Worm (Caenorhabditis elegans) whole organism, mixed stage, embryonic: ENCODE measurements around the gene Y97E10AR.4.

ENCODE experiments used
- bed-3 ChIP-seq: fragments of 200-800 bp; sonication (Bioruptor generic); optimal IDR thresholded peaks from 3 replicates; lab custom pipeline; 2018; ENCODE audit warnings: mild to moderate bottlenecking, missing genetic modification characterization, moderate library complexity, missing compliant biosample characterization
- ceh-83 ChIP-seq: fragments of 200-800 bp; sonication (Bioruptor generic); optimal IDR thresholded peaks from 2 replicates; lab custom pipeline; 2018; ENCODE audit warnings: mild to moderate bottlenecking, missing genetic modification characterization, missing compliant biosample characterization
- ces-1 ChIP-seq: fragments of 150-350 bp; optimal IDR thresholded peaks from 2 replicates; lab custom pipeline; 2014; ENCODE audit warnings: missing biosample characterization, missing genetic modification reagents, missing genetic modification characterization
- elt-3 ChIP-seq: fragments of 150-350 bp; optimal IDR thresholded peaks from 2 replicates; lab custom pipeline; 2014; ENCODE audit warnings: missing biosample characterization, missing genetic modification characterization
- lin-13 ChIP-seq: fragments of 150-350 bp; optimal IDR thresholded peaks from 2 replicates; lab custom pipeline; 2014; ENCODE audit warnings: missing biosample characterization, missing genetic modification characterization
- mab-5 ChIP-seq: fragments of 150-350 bp; optimal IDR thresholded peaks from 2 replicates; lab custom pipeline; 2014; ENCODE audit warnings: missing biosample characterization, missing genetic modification characterization
- nhr-2 ChIP-seq: fragments of 150-350 bp; optimal IDR thresholded peaks from 2 replicates; lab custom pipeline; 2014; ENCODE audit warnings: missing biosample characterization, missing genetic modification characterization
- nhr-28 ChIP-seq: fragments of 150-350 bp; optimal IDR thresholded peaks from 2 replicates; lab custom pipeline; 2014; ENCODE audit warnings: missing biosample characterization, missing genetic modification characterization
- pha-4 ChIP-seq: fragments of 150-350 bp; optimal IDR thresholded peaks from 2 replicates; lab custom pipeline; 2018; ENCODE audit warnings: missing biosample characterization, missing genetic modification reagents, missing genetic modification characterization
- snpc-4 ChIP-seq: fragments of 150-350 bp; optimal IDR thresholded peaks from 2 replicates; lab custom pipeline; 2014; ENCODE audit warnings: missing biosample characterization, missing genetic modification characterization
- sptf-1 ChIP-seq: sonication (generic microtip); optimal IDR thresholded peaks from 2 replicates; lab custom pipeline; 2017; ENCODE audit warnings: mild to moderate bottlenecking, missing genetic modification characterization, moderate library complexity, missing compliant biosample characterization
- unc-62 ChIP-seq: fragments of 150-350 bp; optimal IDR thresholded peaks from 2 replicates; lab custom pipeline; 2014; ENCODE audit warnings: missing biosample characterization, missing genetic modification reagents, missing genetic modification characterization
- ztf-11 ChIP-seq: fragments of 150-350 bp; optimal IDR thresholded peaks from 2 replicates; lab custom pipeline; 2014; ENCODE audit warnings: missing biosample characterization, missing genetic modification characterization

DNA sequence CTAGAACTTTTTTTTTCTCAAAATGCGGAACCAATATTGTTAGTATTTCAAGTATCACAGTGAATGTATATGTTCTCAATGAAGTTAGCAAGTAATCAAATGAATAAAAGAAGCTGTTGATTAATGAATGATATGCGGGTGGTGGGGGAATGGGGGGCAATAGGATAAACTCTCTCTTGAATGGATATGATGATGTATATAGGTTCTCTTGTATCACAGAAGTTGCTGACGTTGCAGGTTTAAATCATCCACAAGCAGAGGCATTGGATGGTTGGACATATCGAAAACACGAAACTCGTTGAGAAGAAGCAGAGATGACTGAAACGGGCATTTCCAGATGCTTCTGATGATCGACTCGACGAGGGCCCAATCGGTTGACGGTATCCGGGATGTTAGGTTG is 29.6 kb upstream of the Y97E10AR.4 start:
- TF ChIP-seq bed-3 (GFP tag; lab: Kevin White, UChicago) = no peak
- no peak for TF ChIP-seq nhr-2
- no peak for TF ChIP-seq lin-13 (tag; lab: Kevin White, UChicago)
- no peak for TF ChIP-seq ces-1
- TF ChIP-seq mab-5 (tag; lab: Kevin White, UChicago) = no peak
- TF ChIP-seq snpc-4 (tag; lab: Kevin White, UChicago) = no peak
- TF ChIP-seq unc-62 (GFP tag; lab: Kevin White, UChicago) = no peak
- TF ChIP-seq sptf-1 (tag; lab: Kevin White, UChicago) = no peak
- no peak for TF ChIP-seq ztf-11
- TF ChIP-seq nhr-28 (tag; lab: Kevin White, UChicago) = no peak
- TF ChIP-seq ceh-83 (GFP tag; lab: Kevin White, UChicago) = no peak
- no peak for TF ChIP-seq elt-3 (tag; lab: Kevin White, UChicago)
- no peak for TF ChIP-seq pha-4
